Worm (Caenorhabditis elegans) whole organism, early embryonic: ENCODE measurements around the gene W04G3.10.

Source experiments
- B0310.2 ChIP-seq: sonication (generic microtip); optimal IDR thresholded peaks from 2 replicates; lab custom pipeline; 2016; ENCODE audit warnings: mild to moderate bottlenecking, missing genetic modification characterization, missing compliant biosample characterization
- F13C5.2 ChIP-seq: sonication (generic microtip); optimal IDR thresholded peaks from 2 replicates; lab custom pipeline; 2017; ENCODE audit warnings: mild to moderate bottlenecking, missing genetic modification characterization, inconsistent platforms, missing compliant biosample characterization
- aly-1 ChIP-seq: sonication (generic microtip); optimal IDR thresholded peaks from 2 replicates; lab custom pipeline; 2016; ENCODE audit warnings: missing genetic modification characterization, missing compliant biosample characterization
- ama-1 ChIP-seq: fragments of 150-350 bp; optimal IDR thresholded peaks from 2 replicates; lab custom pipeline; 2014
- ets-7 ChIP-seq: sonication (generic microtip); optimal IDR thresholded peaks from 2 replicates; lab custom pipeline; 2016; ENCODE audit warnings: missing genotype, missing genetic modification characterization, missing compliant biosample characterization
- flt-1 ChIP-seq: fragments of 200-800 bp; sonication (Bioruptor generic); IDR thresholded peaks from 2 replicates; pipeline ENCODE4 v1.3.6; 2022; ENCODE audit warnings: missing genetic modification characterization, missing compliant biosample characterization
- hmg-4 ChIP-seq: fragments of 200-800 bp; sonication (Bioruptor generic); optimal IDR thresholded peaks from 2 replicates; lab custom pipeline; 2018; ENCODE audit warnings: mild to moderate bottlenecking, missing genetic modification characterization, missing compliant biosample characterization
- scrt-1 ChIP-seq: fragments of 200-800 bp; sonication (Bioruptor generic); IDR thresholded peaks from 2 replicates; pipeline ENCODE4 v1.3.6; 2022; ENCODE audit warnings: missing genetic modification characterization, missing compliant biosample characterization
- sea-1 ChIP-seq: fragments of 200-800 bp; sonication (Bioruptor generic); conservative IDR thresholded peaks from 2 replicates; pipeline ENCODE4 v1.3.6; 2022; ENCODE audit warnings: missing genetic modification characterization, missing compliant biosample characterization
- tbx-11 ChIP-seq: fragments of 200-800 bp; sonication (Bioruptor generic); IDR thresholded peaks from 2 replicates; pipeline ENCODE4 v1.3.6; 2022; ENCODE audit warnings: missing genetic modification characterization, missing compliant biosample characterization
- tbx-37 ChIP-seq: fragments of 200-800 bp; sonication (Bioruptor generic); conservative IDR thresholded peaks from 2 replicates; pipeline ENCODE4 v1.3.6; 2022; ENCODE audit warnings: missing genetic modification reagents, missing genetic modification characterization, missing compliant biosample characterization

- TF ChIP-seq F13C5.2 (tag; lab: Kevin White, UChicago) (no peak), ama-1 (lab: Kevin White, UChicago) (no peak), sea-1 (GFP tag; lab: Robert Waterston, UW) (no peak), aly-1 (tag; lab: Kevin White, UChicago) (no peak), tbx-11 (GFP tag; lab: Robert Waterston, UW) (no peak), scrt-1 (no peak), flt-1 (GFP tag; lab: Robert Waterston, UW) (no peak), B0310.2 (tag; lab: Kevin White, UChicago) (no peak), tbx-37 (GFP tag; lab: Robert Waterston, UW) (no peak), ets-7 (tag; lab: Kevin White, UChicago) (no peak), hmg-4 (GFP tag; lab: Kevin White, UChicago) (no peak)
These were observed 45.6 kb downstream of the W04G3.10 start for ce11 chrX:11032412-11032811.
